Fruit fly (Drosophila melanogaster) whole organism, embryonic: ENCODE data around the gene CG13069.

Experiments
- Ada2b ChIP-seq: fragments of 200-800 bp; sonication (Bioruptor generic); IDR thresholded peaks from 2 replicates; pipeline ENCODE4 v1.3.6; 2022; ENCODE audit warnings: missing biosample characterization, missing genetic modification characterization
- CG10267 ChIP-seq: fragments of 200-800 bp; sonication (Bioruptor generic); optimal IDR thresholded peaks from 2 replicates; lab custom pipeline; 2018; ENCODE audit warnings: missing biosample characterization, mild to moderate bottlenecking, missing genetic modification characterization, moderate library complexity
- CG10431 ChIP-seq: fragments of 200-800 bp; sonication (Bioruptor generic); optimal IDR thresholded peaks from 3 replicates; lab custom pipeline; 2018; ENCODE audit warnings: missing biosample characterization, mild to moderate bottlenecking, missing genetic modification characterization
- CG10543 ChIP-seq: fragments of 200-800 bp; sonication (Bioruptor generic); optimal IDR thresholded peaks from 3 replicates; lab custom pipeline; 2017; ENCODE audit warnings: missing biosample characterization, mild to moderate bottlenecking, missing genetic modification characterization, moderate library complexity
- CG10959 ChIP-seq: fragments of 200-800 bp; sonication (Bioruptor generic); IDR thresholded peaks from 2 replicates; pipeline ENCODE4 v1.3.6; 2022; ENCODE audit warnings: missing biosample characterization, missing genetic modification characterization
- CG12219 ChIP-seq: fragments of 200-800 bp; sonication (Bioruptor generic); optimal IDR thresholded peaks from 3 replicates; lab custom pipeline; 2018; ENCODE audit warnings: missing biosample characterization, mild to moderate bottlenecking, missing genetic modification characterization
- CG1233 ChIP-seq: fragments of 200-800 bp; sonication (Bioruptor generic); optimal IDR thresholded peaks from 4 replicates; lab custom pipeline; 2018; ENCODE audit warnings: missing biosample characterization, mild to moderate bottlenecking, missing genetic modification characterization
- CG12391 ChIP-seq: fragments of 200-800 bp; sonication (Bioruptor generic); optimal IDR thresholded peaks from 3 replicates; lab custom pipeline; 2018; ENCODE audit warnings: missing biosample characterization, mild to moderate bottlenecking, missing genetic modification characterization, moderate library complexity
- CG12769 ChIP-seq: fragments of 200-800 bp; sonication (Bioruptor generic); optimal IDR thresholded peaks from 2 replicates; lab custom pipeline; 2019; ENCODE audit warnings: missing biosample characterization, mild to moderate bottlenecking, missing genetic modification characterization, moderate library complexity
- CG13296 ChIP-seq: fragments of 200-800 bp; sonication (Bioruptor generic); optimal IDR thresholded peaks from 3 replicates; lab custom pipeline; 2018; ENCODE audit warnings: missing biosample characterization, mild to moderate bottlenecking, missing genetic modification characterization
- CG16813 ChIP-seq: fragments of 200-800 bp; sonication (Bioruptor generic); IDR thresholded peaks from 3 replicates; pipeline ENCODE4 v1.3.6; 2022; ENCODE audit warnings: missing biosample characterization, missing genetic modification characterization; ENCODE audit not compliant: partially characterized antibody
- CG17361 ChIP-seq: fragments of 200-800 bp; sonication (Bioruptor generic); IDR thresholded peaks from 3 replicates; pipeline ENCODE4 v1.3.6; 2022; ENCODE audit warnings: missing biosample characterization, missing genetic modification characterization
- CG17829 ChIP-seq: fragments of 200-800 bp; optimal IDR thresholded peaks from 2 replicates; lab custom pipeline; 2019; ENCODE audit warnings: missing biosample characterization, mild to moderate bottlenecking, missing genetic modification characterization, moderate library complexity
- CG18011 ChIP-seq: fragments of 200-800 bp; sonication (Bioruptor generic); optimal IDR thresholded peaks from 2 replicates; lab custom pipeline; 2017; ENCODE audit warnings: missing biosample characterization, missing genetic modification characterization, mild to moderate bottlenecking, moderate library complexity, missing genotype
- CG18476 ChIP-seq: fragments of 200-800 bp; sonication (Bioruptor generic); optimal IDR thresholded peaks from 2 replicates; lab custom pipeline; 2016; ENCODE audit warnings: missing biosample characterization, mild to moderate bottlenecking, missing genetic modification characterization
- CG2120 ChIP-seq: fragments of 200-800 bp; sonication (Bioruptor generic); optimal IDR thresholded peaks from 3 replicates; lab custom pipeline; 2016; ENCODE audit warnings: missing biosample characterization, missing genetic modification characterization
- CG2678 ChIP-seq: fragments of 200-800 bp; sonication (Bioruptor generic); optimal IDR thresholded peaks from 3 replicates; lab custom pipeline; 2019; ENCODE audit warnings: missing biosample characterization, mild to moderate bottlenecking, missing genetic modification characterization, moderate library complexity
- CG2712 ChIP-seq: fragments of 200-800 bp; optimal IDR thresholded peaks from 3 replicates; lab custom pipeline; 2019; ENCODE audit warnings: missing biosample characterization, mild to moderate bottlenecking, missing genetic modification characterization, moderate library complexity
- CG4617 ChIP-seq: fragments of 200-800 bp; sonication (Bioruptor generic); optimal IDR thresholded peaks from 3 replicates; lab custom pipeline; 2016; ENCODE audit warnings: missing biosample characterization, missing genetic modification characterization, borderline replicate concordance
- CG7271 ChIP-seq: fragments of 200-800 bp; sonication (Bioruptor generic); optimal IDR thresholded peaks from 2 replicates; lab custom pipeline; 2018; ENCODE audit warnings: missing biosample characterization, mild to moderate bottlenecking, missing genetic modification characterization, moderate library complexity
- CG8944 ChIP-seq: fragments of 200-800 bp; sonication (Bioruptor generic); optimal IDR thresholded peaks from 3 replicates; lab custom pipeline; 2016; ENCODE audit warnings: missing biosample characterization, missing genetic modification characterization
- CkIIα-i1 ChIP-seq: fragments of 200-800 bp; sonication (Bioruptor generic); IDR thresholded peaks from 2 replicates; pipeline ENCODE4 v1.3.6; 2022; ENCODE audit warnings: missing biosample characterization, missing genetic modification characterization
- D ChIP-seq, 2 experiments: fragments of 200-800 bp in 1 of 2; fragments of >200 bp in 1 of 2; sonication (Bioruptor generic) in 1 of 2; optimal IDR thresholded peaks; 2 replicates in 1 of 2; 3 replicates in 1 of 2; lab custom pipeline; 2017; ENCODE audit warnings: mild to moderate bottlenecking in 1 of 2, missing biosample characterization in 1 of 2, missing genetic modification characterization in 1 of 2, missing genetic modification reagents in 1 of 2
- Dip3 ChIP-seq: fragments of 200-800 bp; sonication (Bioruptor generic); optimal IDR thresholded peaks from 3 replicates; lab custom pipeline; 2016; ENCODE audit warnings: missing biosample characterization, missing genetic modification characterization
- Gug ChIP-seq: fragments of 200-800 bp; sonication (Bioruptor generic); IDR thresholded peaks from 4 replicates; pipeline ENCODE4 v1.3.6; 2022; ENCODE audit warnings: missing biosample characterization, missing genetic modification characterization
- Hsf ChIP-seq: fragments of 200-800 bp; sonication (Bioruptor generic); optimal IDR thresholded peaks from 3 replicates; lab custom pipeline; 2016; ENCODE audit warnings: missing biosample characterization, missing genetic modification characterization
- Lpt ChIP-seq: fragments of >200 bp; optimal IDR thresholded peaks from 2 replicates; lab custom pipeline; 2018; ENCODE audit warnings: missing biosample characterization, missing genetic modification characterization
- Pdp1 ChIP-seq, 2 experiments: fragments of 200-800 bp; sonication (Bioruptor generic); optimal IDR thresholded peaks; 3 replicates each; lab custom pipeline; 2016; ENCODE audit warnings: missing biosample characterization in 2 of 2, missing genetic modification characterization in 2 of 2, mild to moderate bottlenecking in 1 of 2, moderate library complexity in 1 of 2
- Spps ChIP-seq: fragments of 200-800 bp; sonication (Bioruptor generic); optimal IDR thresholded peaks from 2 replicates; lab custom pipeline; 2018; ENCODE audit warnings: missing biosample characterization, mild to moderate bottlenecking, missing genetic modification characterization
- Ssrp ChIP-seq: fragments of 200-800 bp; sonication (Bioruptor generic); optimal IDR thresholded peaks from 2 replicates; lab custom pipeline; 2018; ENCODE audit warnings: missing biosample characterization, mild to moderate bottlenecking, missing genetic modification characterization, moderate library complexity
- Vsx1 ChIP-seq: fragments of 200-800 bp; sonication (Bioruptor generic); optimal IDR thresholded peaks from 2 replicates; lab custom pipeline; 2017; ENCODE audit warnings: missing biosample characterization, mild to moderate bottlenecking, missing genetic modification characterization, missing genetic modification reagents
- ap ChIP-seq: fragments of 200-800 bp; sonication (Bioruptor generic); IDR thresholded peaks from 2 replicates; pipeline ENCODE4 v1.3.6; 2022; ENCODE audit warnings: missing biosample characterization, missing genetic modification characterization
- az2 ChIP-seq: fragments of 200-800 bp; sonication (Bioruptor generic); optimal IDR thresholded peaks from 3 replicates; lab custom pipeline; 2016; ENCODE audit warnings: missing biosample characterization, missing genetic modification characterization
- cwo ChIP-seq: fragments of 200-800 bp; sonication (Bioruptor generic); optimal IDR thresholded peaks from 3 replicates; lab custom pipeline; 2017; ENCODE audit warnings: missing biosample characterization, missing genetic modification characterization, mild to moderate bottlenecking, moderate library complexity, missing genetic modification reagents
- dati ChIP-seq: fragments of 200-800 bp; sonication (Bioruptor generic); IDR thresholded peaks from 2 replicates; pipeline ENCODE4 v1.3.6; 2022; ENCODE audit warnings: missing biosample characterization, missing genetic modification characterization
- dimm ChIP-seq: fragments of 200-800 bp; sonication (Bioruptor generic); IDR thresholded peaks from 2 replicates; pipeline ENCODE4 v1.3.6; 2022; ENCODE audit warnings: missing biosample characterization, missing genetic modification characterization
- ems ChIP-seq: fragments of 200-800 bp; sonication (Bioruptor generic); optimal IDR thresholded peaks from 3 replicates; lab custom pipeline; 2016; ENCODE audit warnings: missing biosample characterization, missing genetic modification characterization
- exex ChIP-seq: fragments of 200-800 bp; sonication (Bioruptor generic); optimal IDR thresholded peaks from 4 replicates; lab custom pipeline; 2018; ENCODE audit warnings: missing biosample characterization, mild to moderate bottlenecking, missing genetic modification characterization, moderate library complexity
- fd102C ChIP-seq: fragments of 200-800 bp; sonication (Bioruptor generic); optimal IDR thresholded peaks from 2 replicates; lab custom pipeline; 2018; ENCODE audit warnings: missing biosample characterization, mild to moderate bottlenecking, missing genetic modification characterization, moderate library complexity
- h ChIP-seq: fragments of >200 bp; optimal IDR thresholded peaks from 2 replicates; lab custom pipeline; 2017
- kay ChIP-seq: fragments of 200-800 bp; sonication (Bioruptor generic); optimal IDR thresholded peaks from 2 replicates; lab custom pipeline; 2016; ENCODE audit warnings: missing biosample characterization, missing genetic modification characterization
- lbe ChIP-seq: fragments of 200-800 bp; sonication (Bioruptor generic); optimal IDR thresholded peaks from 2 replicates; lab custom pipeline; 2016; ENCODE audit warnings: missing biosample characterization, mild to moderate bottlenecking, missing genetic modification characterization
- odd ChIP-seq: fragments of 200-800 bp; sonication (Bioruptor generic); optimal IDR thresholded peaks from 2 replicates; lab custom pipeline; 2017; ENCODE audit warnings: missing biosample characterization, mild to moderate bottlenecking, missing genetic modification characterization
- onecut ChIP-seq: fragments of 200-800 bp; sonication (Bioruptor generic); IDR thresholded peaks from 2 replicates; pipeline ENCODE4 v1.3.6; 2022; ENCODE audit warnings: missing biosample characterization, missing genetic modification characterization
- p53 ChIP-seq: fragments of 200-800 bp; sonication (Bioruptor generic); optimal IDR thresholded peaks from 2 replicates; lab custom pipeline; 2016; ENCODE audit warnings: missing biosample characterization, missing genetic modification characterization
- pnt ChIP-seq: fragments of 200-800 bp; sonication (Bioruptor generic); optimal IDR thresholded peaks from 3 replicates; lab custom pipeline; 2016; ENCODE audit warnings: missing biosample characterization, missing genetic modification characterization
- ranshi ChIP-seq: fragments of 200-800 bp; sonication (Bioruptor generic); IDR thresholded peaks from 2 replicates; pipeline ENCODE4 v1.3.6; 2022; ENCODE audit warnings: missing biosample characterization, missing genetic modification characterization
- rib ChIP-seq: fragments of 200-800 bp; sonication (Bioruptor generic); IDR thresholded peaks from 2 replicates; pipeline ENCODE4 v1.3.6; 2022; ENCODE audit warnings: missing biosample characterization, missing genetic modification characterization
- run ChIP-seq: fragments of 200-800 bp; sonication (Bioruptor generic); optimal IDR thresholded peaks from 3 replicates; lab custom pipeline; 2018; ENCODE audit warnings: missing biosample characterization, mild to moderate bottlenecking, missing genetic modification characterization
- sob ChIP-seq: fragments of 200-800 bp; sonication (Bioruptor generic); IDR thresholded peaks from 2 replicates; pipeline ENCODE4 v1.3.6; 2022; ENCODE audit warnings: missing biosample characterization, missing genetic modification characterization
- twi ChIP-seq: fragments of 200-800 bp; optimal IDR thresholded peaks from 2 replicates; lab custom pipeline; 2019; ENCODE audit warnings: missing biosample characterization, mild to moderate bottlenecking, missing genetic modification characterization, moderate library complexity
- vfl ChIP-seq: fragments of 200-800 bp; sonication (Bioruptor generic); optimal IDR thresholded peaks from 2 replicates; lab custom pipeline; 2016; ENCODE audit warnings: missing biosample characterization, missing genetic modification characterization

CG13069 gene

dm6 chr3L:16231857-16232256 is 33.3 kb upstream of the CG13069 start, which contains the start of the genes PDCD-5 and MED10 (continued):
- TF ChIP-seq vfl (GFP tag; lab: Kevin White, UChicago) (no peak), Ada2b (no peak), CG2712 (tag; lab: Kevin White, UChicago) (no peak), CG10267 (tag; lab: Kevin White, UChicago) (peak; percentile 34), run (tag; lab: Kevin White, UChicago) (no peak), odd (no peak), CG2120 (GFP tag; lab: Kevin White, UChicago) (no peak), Lpt (GFP tag; lab: Kevin White, UChicago) (no peak), az2 (GFP tag; lab: Kevin White, UChicago) (no peak), CG12391 (tag; lab: Kevin White, UChicago) (no peak), Vsx1 (GFP tag; lab: Kevin White, UChicago) (no peak), CG12769 (tag; lab: Kevin White, UChicago) (no peak), Spps (tag; lab: Kevin White, UChicago) (no peak), lbe (no peak), sob (GFP tag; lab: Robert Waterston, UW) (peak; percentile 44; the same call in 1 of the 2 replicates), CG8944 (no peak), CG17361 (GFP tag; lab: Robert Waterston, UW) (no peak), exex (tag; lab: Kevin White, UChicago) (no peak), fd102C (GFP tag; lab: Kevin White, UChicago) (no peak), dati (GFP tag; lab: Robert Waterston, UW) (no peak), CG10959 (GFP tag; lab: Robert Waterston, UW) (peak; percentile 33; the same call in 1 of the 2 replicates), CkIIα-i1 (GFP tag; lab: Robert Waterston, UW) (no peak), CG13296 (GFP tag; lab: Kevin White, UChicago) (no peak), D (optimal IDR thresholded peaks at IDR 0.05; lab: Kevin White, UChicago) (no peak), D (GFP tag; optimal IDR thresholded peaks at IDR 0.05; lab: Kevin White, UChicago) (no peak), kay (no peak), Hsf (GFP tag; lab: Kevin White, UChicago) (peak; percentile 24), Gug (GFP tag; lab: Robert Waterston, UW) (no peak), p53 (GFP tag; lab: Kevin White, UChicago) (no peak), CG16813 (GFP tag; lab: Robert Waterston, UW) (no peak), CG18476 (GFP tag; lab: Kevin White, UChicago) (no peak), dimm (GFP tag; lab: Robert Waterston, UW) (no peak), h (lab: Kevin White, UChicago) (no peak), Pdp1 (GFP tag; optimal IDR thresholded peaks at IDR 0.05; lab: Kevin White, UChicago) (peak in 1 of 2 experiments; percentile 56), onecut (GFP tag; lab: Robert Waterston, UW) (no peak), Dip3 (no peak), pnt (GFP tag; lab: Kevin White, UChicago) (no peak), Ssrp (no peak), ranshi (GFP tag; lab: Robert Waterston, UW) (no peak), CG10431 (GFP tag; lab: Kevin White, UChicago) (no peak), CG2678 (tag; lab: Kevin White, UChicago) (no peak), CG1233 (GFP tag; lab: Kevin White, UChicago) (no peak), ems (GFP tag; lab: Kevin White, UChicago) (no peak), CG10543 (no peak), CG12219 (GFP tag; lab: Kevin White, UChicago) (no peak), CG7271 (no peak), CG4617 (peak; percentile 100), CG17829 (tag; lab: Kevin White, UChicago) (peak; percentile 28), rib (no peak), CG18011 (GFP tag; lab: Kevin White, UChicago) (no peak), cwo (no peak), ap (GFP tag; lab: Robert Waterston, UW) (no peak), twi (no peak)
